Fruit fly (Drosophila melanogaster) whole organism, embryonic: ENCODE measurements around the gene grnd.
A peak's percentile ranks its signal among the peaks of the same experiment; 100 is the strongest.

Source experiments
- BtbVII ChIP-seq: fragments of 200-800 bp; sonication (Bioruptor generic); optimal IDR thresholded peaks from 3 replicates; lab custom pipeline; 2017; ENCODE audit warnings: missing biosample characterization, mild to moderate bottlenecking, missing genetic modification characterization
- CG10431 ChIP-seq: fragments of 200-800 bp; sonication (Bioruptor generic); optimal IDR thresholded peaks from 3 replicates; lab custom pipeline; 2018; ENCODE audit warnings: missing biosample characterization, mild to moderate bottlenecking, missing genetic modification characterization
- CG12769 ChIP-seq: fragments of 200-800 bp; sonication (Bioruptor generic); optimal IDR thresholded peaks from 2 replicates; lab custom pipeline; 2019; ENCODE audit warnings: missing biosample characterization, mild to moderate bottlenecking, missing genetic modification characterization, moderate library complexity
- CG13775 ChIP-seq: fragments of 200-800 bp; sonication (Bioruptor generic); optimal IDR thresholded peaks from 3 replicates; lab custom pipeline; 2017; ENCODE audit warnings: missing biosample characterization, mild to moderate bottlenecking, missing genetic modification characterization
- CG15696 ChIP-seq: fragments of 200-800 bp; sonication (Bioruptor generic); optimal IDR thresholded peaks from 2 replicates; lab custom pipeline; 2019; ENCODE audit warnings: missing biosample characterization, mild to moderate bottlenecking, missing genetic modification characterization, moderate library complexity
- CG17359 ChIP-seq: fragments of 200-800 bp; sonication (Bioruptor generic); optimal IDR thresholded peaks from 3 replicates; lab custom pipeline; 2018; ENCODE audit warnings: missing biosample characterization, mild to moderate bottlenecking, missing genetic modification characterization, moderate library complexity
- CG17361 ChIP-seq: fragments of 200-800 bp; sonication (Bioruptor generic); IDR thresholded peaks from 3 replicates; pipeline ENCODE4 v1.3.6; 2022; ENCODE audit warnings: missing biosample characterization, missing genetic modification characterization
- CG2120 ChIP-seq: fragments of 200-800 bp; sonication (Bioruptor generic); optimal IDR thresholded peaks from 3 replicates; lab custom pipeline; 2016; ENCODE audit warnings: missing biosample characterization, missing genetic modification characterization
- CG2202 ChIP-seq: fragments of 200-800 bp; sonication (Bioruptor generic); optimal IDR thresholded peaks from 2 replicates; lab custom pipeline; 2018; ENCODE audit warnings: missing biosample characterization, mild to moderate bottlenecking, missing genetic modification characterization
- CG2889 ChIP-seq: fragments of 200-800 bp; sonication (Bioruptor generic); IDR thresholded peaks from 3 replicates; pipeline ENCODE4 v1.3.6; 2022; ENCODE audit warnings: missing biosample characterization, missing genetic modification characterization
- CG31365 ChIP-seq: fragments of 200-800 bp; sonication (Bioruptor generic); optimal IDR thresholded peaks from 2 replicates; lab custom pipeline; 2018; ENCODE audit warnings: missing biosample characterization, mild to moderate bottlenecking, missing genetic modification characterization
- CG3281 ChIP-seq: fragments of 200-800 bp; sonication (Bioruptor generic); optimal IDR thresholded peaks from 3 replicates; lab custom pipeline; 2017; ENCODE audit warnings: missing biosample characterization, mild to moderate bottlenecking, missing genetic modification characterization
- CG34224 ChIP-seq: fragments of 200-800 bp; sonication (Bioruptor generic); IDR thresholded peaks from 3 replicates; pipeline ENCODE4 v1.3.6; 2022; ENCODE audit warnings: missing biosample characterization, missing genetic modification characterization; ENCODE audit not compliant: partially characterized antibody
- CG4707 ChIP-seq: fragments of 200-800 bp; sonication (Bioruptor generic); optimal IDR thresholded peaks from 2 replicates; lab custom pipeline; 2018; ENCODE audit warnings: missing biosample characterization, mild to moderate bottlenecking, missing genetic modification characterization, moderate library complexity
- CG6813 ChIP-seq: fragments of 200-800 bp; sonication (Bioruptor generic); optimal IDR thresholded peaks from 2 replicates; lab custom pipeline; 2017; ENCODE audit warnings: missing biosample characterization, missing genetic modification characterization, mild to moderate bottlenecking, moderate library complexity, missing genetic modification reagents
- CG7786 ChIP-seq: fragments of 200-800 bp; sonication (Bioruptor generic); optimal IDR thresholded peaks from 2 replicates; lab custom pipeline; 2016; ENCODE audit warnings: missing biosample characterization, missing genetic modification characterization
- D ChIP-seq, 2 experiments: fragments of 200-800 bp in 1 of 2; fragments of >200 bp in 1 of 2; sonication (Bioruptor generic) in 1 of 2; optimal IDR thresholded peaks; 2 replicates in 1 of 2; 3 replicates in 1 of 2; lab custom pipeline; 2017; ENCODE audit warnings: mild to moderate bottlenecking in 1 of 2, missing biosample characterization in 1 of 2, missing genetic modification characterization in 1 of 2, missing genetic modification reagents in 1 of 2
- Eip74EF ChIP-seq, 2 experiments: fragments of 200-800 bp in 1 of 2; fragments of >200 bp in 1 of 2; sonication (Bioruptor generic) in 1 of 2; optimal IDR thresholded peaks; 2 replicates each; lab custom pipeline; 2017 to 2019; ENCODE audit warnings: missing biosample characterization in 2 of 2, missing genetic modification characterization in 2 of 2, mild to moderate bottlenecking in 1 of 2, moderate library complexity in 1 of 2
- Fer2 ChIP-seq: fragments of 200-800 bp; sonication (Bioruptor generic); optimal IDR thresholded peaks from 2 replicates; lab custom pipeline; 2018; ENCODE audit warnings: missing biosample characterization, mild to moderate bottlenecking, missing genetic modification characterization, moderate library complexity
- HHEX ChIP-seq: fragments of 200-800 bp; sonication (Bioruptor generic); optimal IDR thresholded peaks from 3 replicates; lab custom pipeline; 2017; ENCODE audit warnings: missing biosample characterization, mild to moderate bottlenecking, missing genetic modification characterization, missing genetic modification reagents
- Hr78 ChIP-seq, 2 experiments: fragments of 200-800 bp in 1 of 2; fragments of >200 bp in 1 of 2; sonication (Bioruptor generic) in 1 of 2; optimal IDR thresholded peaks; 2 replicates each; lab custom pipeline; 2017 to 2019; ENCODE audit warnings: missing biosample characterization in 2 of 2, missing genetic modification characterization in 2 of 2, mild to moderate bottlenecking in 1 of 2, moderate library complexity in 1 of 2
- NC2β ChIP-seq: fragments of 200-800 bp; sonication (Bioruptor generic); optimal IDR thresholded peaks from 2 replicates; lab custom pipeline; 2016; ENCODE audit warnings: missing biosample characterization, missing genetic modification characterization
- NFAT ChIP-seq: fragments of 200-800 bp; sonication (Bioruptor generic); IDR thresholded peaks from 2 replicates; pipeline ENCODE4 v1.3.6; 2022; ENCODE audit warnings: missing biosample characterization, missing genetic modification characterization
- Optix ChIP-seq: fragments of 200-800 bp; sonication (Bioruptor generic); IDR thresholded peaks from 3 replicates; pipeline ENCODE4 v1.3.6; 2022; ENCODE audit warnings: missing biosample characterization, missing genetic modification characterization
- Sox102F ChIP-seq: fragments of 200-800 bp; sonication (Bioruptor generic); optimal IDR thresholded peaks from 2 replicates; lab custom pipeline; 2018; ENCODE audit warnings: missing biosample characterization, mild to moderate bottlenecking, missing genetic modification characterization, moderate library complexity
- Xbp1 ChIP-seq: fragments of 200-800 bp; sonication (Bioruptor generic); optimal IDR thresholded peaks from 3 replicates; lab custom pipeline; 2016; ENCODE audit warnings: missing biosample characterization, mild to moderate bottlenecking, missing genetic modification characterization
- aop ChIP-seq: fragments of 200-800 bp; sonication (Bioruptor generic); IDR thresholded peaks from 2 replicates; pipeline ENCODE4 v1.3.6; 2022; ENCODE audit warnings: missing biosample characterization, missing genetic modification characterization
- br ChIP-seq: fragments of >200 bp; optimal IDR thresholded peaks from 2 replicates; lab custom pipeline; 2017
- chif ChIP-seq, 2 experiments: fragments of 200-800 bp; sonication (Bioruptor generic); optimal IDR thresholded peaks; 3 replicates each; lab custom pipeline; 2016; ENCODE audit warnings: missing biosample characterization in 2 of 2, missing genetic modification characterization in 2 of 2
- fd64A ChIP-seq: fragments of 200-800 bp; sonication (Bioruptor generic); optimal IDR thresholded peaks from 3 replicates; lab custom pipeline; 2018; ENCODE audit warnings: missing biosample characterization, mild to moderate bottlenecking, missing genetic modification characterization
- ftz-f1 ChIP-seq: fragments of 200-800 bp; sonication (Bioruptor generic); optimal IDR thresholded peaks from 2 replicates; lab custom pipeline; 2016; ENCODE audit warnings: missing biosample characterization, missing genetic modification characterization
- gsb-n ChIP-seq: fragments of 200-800 bp; sonication (Bioruptor generic); optimal IDR thresholded peaks from 3 replicates; lab custom pipeline; 2018; ENCODE audit warnings: missing biosample characterization, mild to moderate bottlenecking, missing genetic modification characterization
- hkb ChIP-seq, 2 experiments: fragments of 200-800 bp in 1 of 2; fragments of >200 bp in 1 of 2; sonication (Bioruptor generic) in 1 of 2; IDR thresholded peaks in 1 of 2; optimal IDR thresholded peaks in 1 of 2; 2 replicates each; pipeline versions ENCODE4 v1.3.6 to Lab custom; 2017 to 2022; ENCODE audit warnings: missing biosample characterization in 1 of 2, missing genetic modification characterization in 1 of 2
- hth ChIP-seq: fragments of >200 bp; optimal IDR thresholded peaks from 2 replicates; lab custom pipeline; 2017; ENCODE audit warnings: inconsistent platforms
- pan ChIP-seq, 4 experiments: fragments of >200 bp in 3 of 4; fragments of 200-800 bp in 1 of 4; sonication (Bioruptor generic) in 1 of 4; optimal IDR thresholded peaks in 3 of 4; IDR thresholded peaks in 1 of 4; 2 replicates each; pipeline versions ENCODE4 v1.3.6 to Lab custom; 2017 to 2022; ENCODE audit warnings: missing biosample characterization in 2 of 4, missing genetic modification characterization in 2 of 4, mixed read lengths in 1 of 4
- row ChIP-seq: fragments of 200-800 bp; sonication (Bioruptor generic); IDR thresholded peaks from 3 replicates; pipeline ENCODE4 v1.3.6; 2022; ENCODE audit warnings: missing biosample characterization, missing genetic modification characterization
- scrt ChIP-seq: fragments of 200-800 bp; sonication (Bioruptor generic); optimal IDR thresholded peaks from 2 replicates; lab custom pipeline; 2018; ENCODE audit warnings: missing biosample characterization, mild to moderate bottlenecking, missing genetic modification characterization, moderate library complexity
- sim ChIP-seq: fragments of 200-800 bp; sonication (Bioruptor generic); IDR thresholded peaks from 2 replicates; pipeline ENCODE4 v1.3.6; 2022; ENCODE audit warnings: missing biosample characterization, missing genetic modification characterization
- vfl ChIP-seq: fragments of 200-800 bp; sonication (Bioruptor generic); optimal IDR thresholded peaks from 2 replicates; lab custom pipeline; 2016; ENCODE audit warnings: missing biosample characterization, missing genetic modification characterization
- zen2 ChIP-seq: fragments of 200-800 bp; sonication (Bioruptor generic); IDR thresholded peaks from 3 replicates; pipeline ENCODE4 v1.3.6; 2022; ENCODE audit warnings: missing biosample characterization, missing genetic modification characterization; ENCODE audit not compliant: partially characterized antibody

grnd gene

dm6 chr2L:18496834-18497233, 11.6 kb downstream of the grnd start (continued):
- TF ChIP-seq CG13775 (GFP tag; lab: Kevin White, UChicago) (no peak), row (no peak), chif (GFP tag; optimal IDR thresholded peaks at IDR 0.05; lab: Kevin White, UChicago) (peak in 1 of 2 experiments; percentile 6), Optix (GFP tag; lab: Robert Waterston, UW) (no peak), hkb (optimal IDR thresholded peaks at IDR 0.05; lab: Kevin White, UChicago) (no peak), hkb (GFP tag; IDR thresholded peaks at IDR 0.05; lab: Robert Waterston, UW) (0 out of 2 replicates have a peak, but pooled peaks have one; percentile 38), hth (lab: Kevin White, UChicago) (no peak), CG12769 (tag; lab: Kevin White, UChicago) (no peak), CG17359 (peak; percentile 53), CG2889 (GFP tag; lab: Robert Waterston, UW) (no peak), BtbVII (no peak), aop (GFP tag; lab: Robert Waterston, UW) (no peak), CG31365 (tag; lab: Kevin White, UChicago) (peak; percentile 8), vfl (GFP tag; lab: Kevin White, UChicago) (no peak), NFAT (GFP tag; lab: Robert Waterston, UW) (no peak), zen2 (GFP tag; lab: Robert Waterston, UW) (no peak), Sox102F (peak; percentile 44), br (no peak), CG7786 (no peak), CG34224 (GFP tag; lab: Robert Waterston, UW) (no peak), fd64A (GFP tag; lab: Kevin White, UChicago) (peak; percentile 66), CG4707 (peak; percentile 45), CG6813 (peak; percentile 15), Eip74EF (GFP tag; optimal IDR thresholded peaks at IDR 0.05; lab: Kevin White, UChicago) (no peak), CG17361 (GFP tag; lab: Robert Waterston, UW) (no peak), Fer2 (tag; lab: Kevin White, UChicago) (no peak), NC2β (GFP tag; lab: Kevin White, UChicago) (no peak), pan (optimal IDR thresholded peaks at IDR 0.05; lab: Kevin White, UChicago) (no peak), pan (GFP tag; optimal IDR thresholded peaks at IDR 0.05 in 1 of 2, IDR thresholded peaks at IDR 0.05 in 1 of 2) (no peak), HHEX (GFP tag; lab: Kevin White, UChicago) (peak; percentile 2), CG15696 (tag; lab: Kevin White, UChicago) (peak; percentile 51), CG2120 (no peak), ftz-f1 (no peak), Xbp1 (GFP tag; lab: Kevin White, UChicago) (no peak), scrt (GFP tag; lab: Kevin White, UChicago) (no peak), sim (GFP tag; lab: Robert Waterston, UW) (no peak), CG10431 (no peak), gsb-n (tag; lab: Kevin White, UChicago) (peak; percentile 34), CG2202 (peak; percentile 49), D (optimal IDR thresholded peaks at IDR 0.05; lab: Kevin White, UChicago) (no peak), D (GFP tag; optimal IDR thresholded peaks at IDR 0.05; lab: Kevin White, UChicago) (no peak), Hr78 (GFP tag; optimal IDR thresholded peaks at IDR 0.05; lab: Kevin White, UChicago) (peak in 1 of 2 experiments; percentile 13), CG3281 (GFP tag; lab: Kevin White, UChicago) (no peak)
- TF ChIP-seq, all 482 proteins: peak for 50
